Worm (Caenorhabditis elegans) whole organism, L3 larva: ENCODE results near the gene D2063.1.

Experiments used
- ama-1 ChIP-seq: fragments of 150-350 bp; optimal IDR thresholded peaks from 2 replicates; lab custom pipeline; 2018
- nfya-1 ChIP-seq: sonication (generic microtip); optimal IDR thresholded peaks from 2 replicates; lab custom pipeline; 2017; ENCODE audit warnings: missing genetic modification characterization, mild to moderate bottlenecking, missing compliant biosample characterization, antibody characterized with exemption, moderate library complexity; ENCODE audit not compliant: insufficient read depth
- nhr-12 ChIP-seq: fragments of 150-350 bp; optimal IDR thresholded peaks from 2 replicates; lab custom pipeline; 2014; ENCODE audit warnings: missing biosample characterization, missing genetic modification characterization
- nhr-23 ChIP-seq: fragments of 150-350 bp; optimal IDR thresholded peaks from 2 replicates; lab custom pipeline; 2014; ENCODE audit warnings: missing biosample characterization, missing genetic modification reagents, missing genetic modification characterization
- nhr-25 ChIP-seq: sonication (generic microtip); optimal IDR thresholded peaks from 2 replicates; lab custom pipeline; 2017; ENCODE audit warnings: missing biosample characterization, missing genetic modification characterization
- nhr-28 ChIP-seq: fragments of 150-350 bp; optimal IDR thresholded peaks from 2 replicates; lab custom pipeline; 2014; ENCODE audit warnings: missing biosample characterization, missing genetic modification characterization
- nhr-77 ChIP-seq: fragments of 150-350 bp; optimal IDR thresholded peaks from 2 replicates; lab custom pipeline; 2014; ENCODE audit warnings: missing biosample characterization, missing genetic modification characterization
- pha-4 ChIP-seq: fragments of 150-350 bp; optimal IDR thresholded peaks from 2 replicates; lab custom pipeline; 2014; ENCODE audit warnings: missing biosample characterization, missing genetic modification reagents, missing genetic modification characterization
- snpc-4 ChIP-seq: fragments of 150-350 bp; optimal IDR thresholded peaks from 2 replicates; lab custom pipeline; 2014; ENCODE audit warnings: missing biosample characterization, missing genetic modification characterization
- ztf-4 ChIP-seq: fragments of 150-350 bp; optimal IDR thresholded peaks from 2 replicates; lab custom pipeline; 2014; ENCODE audit warnings: missing biosample characterization, missing genetic modification characterization

DNA sequence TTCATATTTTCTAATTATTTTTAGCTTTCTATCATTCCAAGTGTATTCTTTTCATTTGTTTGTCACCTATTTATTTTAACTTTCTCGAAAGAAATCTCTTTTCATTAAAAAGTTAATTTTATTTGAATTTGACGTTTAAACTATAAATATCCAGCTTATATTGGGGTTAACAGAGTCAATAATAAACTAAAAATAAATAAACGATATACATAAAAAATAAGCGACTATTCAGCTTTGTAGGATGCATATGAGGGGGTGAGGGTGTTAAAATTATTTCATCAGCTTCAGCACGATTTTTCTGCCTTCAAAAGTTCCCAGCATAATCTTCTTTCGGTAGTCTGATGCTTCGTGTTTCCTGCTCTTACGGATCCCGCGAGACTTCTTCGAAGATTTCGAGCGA lies 46.7 kb downstream of the D2063.1 start:
- TF ChIP-seq ama-1 (lab: Kevin White, UChicago) (no peak), pha-4 (tag; lab: Kevin White, UChicago) (no peak), nhr-77 (no peak), nhr-12 (tag; lab: Kevin White, UChicago) (no peak), nfya-1 (tag; lab: Kevin White, UChicago) (no peak), nhr-28 (tag; lab: Kevin White, UChicago) (no peak), ztf-4 (no peak), snpc-4 (no peak), nhr-25 (tag; lab: Kevin White, UChicago) (no peak), nhr-23 (tag; lab: Kevin White, UChicago) (no peak)
